Worm (Caenorhabditis elegans) whole organism, early embryonic: ENCODE data around the gene nspg-14.

Experiments
- F13C5.2 ChIP-seq: sonication (generic microtip); optimal IDR thresholded peaks from 2 replicates; lab custom pipeline; 2017; ENCODE audit warnings: mild to moderate bottlenecking, missing genetic modification characterization, inconsistent platforms, missing compliant biosample characterization
- aly-1 ChIP-seq: sonication (generic microtip); optimal IDR thresholded peaks from 2 replicates; lab custom pipeline; 2016; ENCODE audit warnings: missing genetic modification characterization, missing compliant biosample characterization
- ama-1 ChIP-seq: fragments of 150-350 bp; optimal IDR thresholded peaks from 2 replicates; lab custom pipeline; 2014
- ceh-13 ChIP-seq: fragments of 200-800 bp; sonication (Bioruptor generic); optimal IDR thresholded peaks from 2 replicates; lab custom pipeline; 2018; ENCODE audit warnings: mild to moderate bottlenecking, missing genetic modification characterization, missing compliant biosample characterization
- ceh-36 ChIP-seq: sonication (generic microtip); optimal IDR thresholded peaks from 2 replicates; lab custom pipeline; 2016; ENCODE audit warnings: missing genetic modification characterization, inconsistent platforms, missing compliant biosample characterization
- ets-7 ChIP-seq: sonication (generic microtip); optimal IDR thresholded peaks from 2 replicates; lab custom pipeline; 2016; ENCODE audit warnings: missing genotype, missing genetic modification characterization, missing compliant biosample characterization
- flt-1 ChIP-seq: fragments of 200-800 bp; sonication (Bioruptor generic); IDR thresholded peaks from 2 replicates; pipeline ENCODE4 v1.3.6; 2022; ENCODE audit warnings: missing genetic modification characterization, missing compliant biosample characterization
- hmg-4 ChIP-seq: fragments of 200-800 bp; sonication (Bioruptor generic); optimal IDR thresholded peaks from 2 replicates; lab custom pipeline; 2018; ENCODE audit warnings: mild to moderate bottlenecking, missing genetic modification characterization, missing compliant biosample characterization
- hnd-1 ChIP-seq: sonication (generic microtip); optimal IDR thresholded peaks from 2 replicates; lab custom pipeline; 2016; ENCODE audit warnings: missing genetic modification characterization, missing compliant biosample characterization
- pes-1 ChIP-seq: fragments of 200-800 bp; sonication (Bioruptor generic); IDR thresholded peaks from 2 replicates; pipeline ENCODE4 v1.3.6; 2022; ENCODE audit warnings: missing genetic modification reagents, missing genetic modification characterization, missing compliant biosample characterization
- scrt-1 ChIP-seq: fragments of 200-800 bp; sonication (Bioruptor generic); IDR thresholded peaks from 2 replicates; pipeline ENCODE4 v1.3.6; 2022; ENCODE audit warnings: missing genetic modification characterization, missing compliant biosample characterization
- tbx-11 ChIP-seq: fragments of 200-800 bp; sonication (Bioruptor generic); IDR thresholded peaks from 2 replicates; pipeline ENCODE4 v1.3.6; 2022; ENCODE audit warnings: missing genetic modification characterization, missing compliant biosample characterization
- tbx-37 ChIP-seq: fragments of 200-800 bp; sonication (Bioruptor generic); conservative IDR thresholded peaks from 2 replicates; pipeline ENCODE4 v1.3.6; 2022; ENCODE audit warnings: missing genetic modification reagents, missing genetic modification characterization, missing compliant biosample characterization
- tra-4 ChIP-seq: sonication (generic microtip); optimal IDR thresholded peaks from 2 replicates; lab custom pipeline; 2017; ENCODE audit warnings: missing genetic modification characterization, missing compliant biosample characterization

ce11 chrX:5269359-5269758 lies 16.5 kb downstream of the nspg-14 start:
- no peak for TF ChIP-seq hnd-1 (tag; lab: Kevin White, UChicago)
- no peak for TF ChIP-seq hmg-4 (GFP tag; lab: Kevin White, UChicago)
- TF ChIP-seq ceh-36 (tag; lab: Kevin White, UChicago), result no peak
- no peak for TF ChIP-seq ama-1 (lab: Kevin White, UChicago)
- no peak for TF ChIP-seq F13C5.2 (tag; lab: Kevin White, UChicago)
- no peak for TF ChIP-seq scrt-1
- no peak for TF ChIP-seq tbx-37 (GFP tag; lab: Robert Waterston, UW)
- no peak for TF ChIP-seq flt-1 (GFP tag; lab: Robert Waterston, UW)
- TF ChIP-seq aly-1 (tag; lab: Kevin White, UChicago), result no peak
- TF ChIP-seq ets-7 (tag; lab: Kevin White, UChicago), result no peak
- no peak for TF ChIP-seq ceh-13 (GFP tag; lab: Kevin White, UChicago)
- TF ChIP-seq tra-4 (tag; lab: Kevin White, UChicago), result no peak
- TF ChIP-seq pes-1 (GFP tag; lab: Robert Waterston, UW), result no peak
- no peak for TF ChIP-seq tbx-11 (GFP tag; lab: Robert Waterston, UW)
